Worm (Caenorhabditis elegans) whole organism, L2 larva: ENCODE results near the gene vab-15.

Experiments used
- F13H6.1 ChIP-seq: sonication (generic microtip); optimal IDR thresholded peaks from 2 replicates; lab custom pipeline; 2016; ENCODE audit warnings: missing genetic modification characterization, missing compliant biosample characterization
- ceh-82 ChIP-seq: fragments of 150-350 bp; optimal IDR thresholded peaks from 2 replicates; lab custom pipeline; 2014; ENCODE audit warnings: missing biosample characterization, missing genetic modification characterization
- lin-13 ChIP-seq: fragments of 150-350 bp; optimal IDR thresholded peaks from 2 replicates; lab custom pipeline; 2014; ENCODE audit warnings: missing biosample characterization, missing genetic modification reagents, missing genetic modification characterization
- mab-5 ChIP-seq: fragments of 150-350 bp; optimal IDR thresholded peaks from 2 replicates; lab custom pipeline; 2014; ENCODE audit warnings: missing biosample characterization, missing genetic modification characterization
- mdl-1 ChIP-seq, 2 experiments: fragments of 150-350 bp in 1 of 2; sonication (generic microtip) in 1 of 2; optimal IDR thresholded peaks; 2 replicates each; lab custom pipeline; 2017; ENCODE audit warnings: missing biosample characterization in 2 of 2, missing genetic modification characterization in 2 of 2
- nhr-21 ChIP-seq: fragments of 150-350 bp; optimal IDR thresholded peaks from 2 replicates; lab custom pipeline; 2014; ENCODE audit warnings: missing biosample characterization, missing genetic modification characterization
- nhr-237 ChIP-seq: fragments of 150-350 bp; optimal IDR thresholded peaks from 2 replicates; lab custom pipeline; 2014; ENCODE audit warnings: missing biosample characterization, missing genetic modification characterization
- nhr-6 ChIP-seq: fragments of 150-350 bp; optimal IDR thresholded peaks from 2 replicates; lab custom pipeline; 2014; ENCODE audit warnings: missing biosample characterization, missing genetic modification characterization
- skn-1 ChIP-seq: sonication (generic microtip); optimal IDR thresholded peaks from 2 replicates; lab custom pipeline; 2017; ENCODE audit warnings: missing biosample characterization, missing genetic modification characterization
- zag-1 ChIP-seq: fragments of 150-350 bp; optimal IDR thresholded peaks from 2 replicates; lab custom pipeline; 2014; ENCODE audit warnings: missing biosample characterization, missing genetic modification characterization

ce11 chrX:9882112-9882511, 35.0 kb downstream of the vab-15 start, which contains the start of gene glo-1:
- TF ChIP-seq nhr-21: no peak
- TF ChIP-seq F13H6.1 (tag; lab: Kevin White, UChicago): no peak
- TF ChIP-seq zag-1 (tag; lab: Kevin White, UChicago): no peak
- no peak for TF ChIP-seq nhr-6
- no peak for TF ChIP-seq skn-1 (tag; lab: Kevin White, UChicago)
- no peak for TF ChIP-seq lin-13
- TF ChIP-seq ceh-82 (tag; lab: Kevin White, UChicago): no peak
- TF ChIP-seq mdl-1 (tag; optimal IDR thresholded peaks at IDR 0.05; lab: Kevin White, UChicago): no peak
- no peak for TF ChIP-seq nhr-237 (tag; lab: Kevin White, UChicago)
- TF ChIP-seq mab-5 (tag; lab: Kevin White, UChicago): no peak
